Fruit fly (Drosophila melanogaster): ENCODE data around the gene gNacalpha.
A peak's percentile ranks its signal among the peaks of the same experiment; 100 is the strongest.

Gene gNacalpha

DNA sequence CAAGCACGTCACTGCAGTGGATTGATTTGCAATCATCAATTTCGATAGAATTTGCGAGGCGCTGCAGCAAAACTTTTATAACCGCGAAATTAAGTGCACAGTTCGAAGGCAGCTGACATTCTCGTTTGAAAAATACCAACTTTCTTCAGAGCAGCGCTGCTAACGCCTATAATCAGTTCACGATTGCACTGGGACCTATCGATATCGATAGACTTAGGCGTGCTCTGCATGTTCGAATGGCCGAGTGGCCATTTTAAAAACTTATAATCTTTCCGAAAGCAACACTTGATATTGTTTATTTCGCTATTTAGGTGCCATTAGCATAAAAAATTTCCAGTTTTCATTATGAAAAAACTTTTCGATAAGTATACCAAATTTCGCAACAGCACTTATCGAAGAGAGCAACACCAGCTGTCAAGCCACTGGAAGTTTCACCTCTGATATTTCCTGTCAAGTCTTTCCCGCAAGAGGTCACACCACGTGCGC lies at the start of gene gNacalpha:
Gene gNacalpha (plus strand): TSS at position 436 of the 486 bp plus-strand sequence.
- TF ChIP-seq CTCF (optimal IDR thresholded peaks at IDR 0.05) (no peak), CG8478 (optimal IDR thresholded peaks at IDR 0.05) (no peak)

- TF ChIP-seq CG8478 (optimal IDR thresholded peaks at IDR 0.05) = no peak
- TF ChIP-seq CTCF (optimal IDR thresholded peaks at IDR 0.05) = peak; percentile 88 to 94
These were observed 30.5 kb upstream of the gNacalpha start for dm6 chr2L:1006516-1006915.

dm6 chr2L:1007142-1007839 lies 29.8 kb upstream of the gNacalpha start:
- no peak for TF ChIP-seq CTCF (optimal IDR thresholded peaks at IDR 0.05)

DNA sequence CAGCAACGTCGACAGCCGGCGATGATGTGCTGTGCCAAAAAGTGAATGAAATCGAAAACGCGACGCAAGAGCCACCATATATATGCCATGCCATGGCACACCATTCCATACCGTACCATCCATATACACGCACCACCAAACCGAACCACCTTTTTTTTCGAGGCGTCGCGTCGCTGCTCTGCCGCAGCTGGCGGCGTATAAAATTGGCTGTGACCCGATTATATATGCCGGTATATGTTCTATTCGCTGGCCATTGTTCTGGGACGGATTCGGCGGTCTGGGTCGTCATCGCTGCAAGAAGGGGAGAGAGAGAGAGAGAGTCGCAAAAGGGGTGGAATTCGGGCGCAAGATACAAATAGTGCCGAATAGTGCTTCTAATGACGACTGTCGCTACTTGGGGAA lies 29.2 kb upstream of the gNacalpha start:
- TF ChIP-seq CG8478 (optimal IDR thresholded peaks at IDR 0.05) (no peak), CTCF (optimal IDR thresholded peaks at IDR 0.05) (no peak)

DNA sequence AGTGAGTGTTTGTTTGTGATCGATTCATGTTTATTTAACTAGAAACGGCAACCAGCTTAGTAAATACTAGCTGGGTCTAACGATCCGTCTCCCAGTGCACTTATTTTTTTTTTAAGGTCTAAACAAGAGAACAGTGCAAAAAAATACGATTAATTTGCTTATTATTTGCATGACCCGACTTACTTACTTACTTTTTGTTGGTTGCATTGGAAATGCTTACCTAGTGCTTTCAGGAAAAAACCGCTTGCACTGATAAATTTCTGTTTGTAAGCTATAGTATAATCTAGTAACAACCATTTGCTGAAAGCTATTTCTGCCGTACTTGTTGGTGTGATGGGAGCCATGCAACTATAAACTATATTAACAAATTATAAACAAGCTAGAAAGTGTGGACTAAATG lies 28.1 kb upstream of the gNacalpha start:
- TF ChIP-seq CG8478 (optimal IDR thresholded peaks at IDR 0.05) (no peak), CTCF (optimal IDR thresholded peaks at IDR 0.05) (no peak)

- no peak for TF ChIP-seq CTCF (optimal IDR thresholded peaks at IDR 0.05)
- TF ChIP-seq CG8478 (optimal IDR thresholded peaks at IDR 0.05) = no peak
These were observed 10.2 kb upstream of the gNacalpha start, which contains the start of gene CG4375 for dm6 chr2L:1026797-1027196. CG4375 (minus strand) TSS chr2L:1026897.

dm6 chr2L:1043195-1043990 lies 6.3 kb downstream of the gNacalpha start:
- TF ChIP-seq CG8478 (optimal IDR thresholded peaks at IDR 0.05) (no peak), CTCF (optimal IDR thresholded peaks at IDR 0.05) (no peak)

DNA sequence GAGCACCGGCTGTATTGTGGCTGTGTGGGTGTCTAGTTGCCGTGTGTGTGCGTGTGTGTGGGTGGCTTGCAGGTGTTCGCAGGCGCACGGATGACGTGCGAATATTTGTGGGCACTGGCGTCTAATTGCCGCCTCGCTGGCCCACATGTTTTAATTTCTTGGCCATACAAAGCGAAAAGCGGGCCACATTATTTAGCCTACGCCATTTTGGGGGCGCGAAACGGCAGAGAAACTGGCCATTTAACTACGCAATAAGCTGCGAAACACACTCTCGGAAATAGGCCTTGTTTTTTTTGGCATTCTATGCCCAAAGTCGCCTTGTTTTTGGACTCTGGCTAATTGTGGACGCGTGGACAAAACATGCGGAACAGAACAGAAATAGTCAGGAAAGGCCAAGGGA lies 10.2 kb downstream of the gNacalpha start:
- TF ChIP-seq CG8478 (optimal IDR thresholded peaks at IDR 0.05) (no peak), CTCF (optimal IDR thresholded peaks at IDR 0.05) (no peak)

DNA sequence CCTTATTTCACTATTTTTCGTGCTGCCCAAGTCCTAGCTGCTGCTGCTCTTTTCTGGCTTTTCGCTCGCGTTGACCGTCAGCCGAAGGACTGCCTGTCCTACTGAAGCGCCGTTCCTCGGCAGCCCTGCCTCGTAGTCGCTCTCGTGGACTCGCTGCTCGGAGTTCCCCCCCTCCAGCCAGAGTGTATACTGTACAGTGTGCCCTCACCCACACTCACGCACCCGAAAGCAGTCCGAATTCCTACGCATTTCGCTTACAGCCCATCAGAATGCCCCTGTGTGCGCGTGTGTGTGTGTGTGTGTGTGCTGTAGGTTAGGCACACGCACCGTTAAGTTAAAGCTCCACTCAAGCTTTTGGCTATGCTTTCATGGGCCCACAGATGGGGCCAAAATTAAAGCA lies 10.9 kb downstream of the gNacalpha start, which contains the start of gene IA-2:
Gene IA-2 (minus strand): TSS at position 89 of the 400 bp plus-strand sequence.
- no peak for TF ChIP-seq CG8478 (optimal IDR thresholded peaks at IDR 0.05)
- no peak for TF ChIP-seq CTCF (optimal IDR thresholded peaks at IDR 0.05)

- no peak for TF ChIP-seq CG8478 (optimal IDR thresholded peaks at IDR 0.05)
- TF ChIP-seq CTCF (optimal IDR thresholded peaks at IDR 0.05) = no peak
These were observed 11.4 kb downstream of the gNacalpha start for dm6 chr2L:1048427-1048826.

- TF ChIP-seq CG8478 (optimal IDR thresholded peaks at IDR 0.05) = no peak
- TF ChIP-seq CTCF (optimal IDR thresholded peaks at IDR 0.05) = no peak
These were observed 11.8 kb downstream of the gNacalpha start for dm6 chr2L:1048846-1049245.

DNA sequence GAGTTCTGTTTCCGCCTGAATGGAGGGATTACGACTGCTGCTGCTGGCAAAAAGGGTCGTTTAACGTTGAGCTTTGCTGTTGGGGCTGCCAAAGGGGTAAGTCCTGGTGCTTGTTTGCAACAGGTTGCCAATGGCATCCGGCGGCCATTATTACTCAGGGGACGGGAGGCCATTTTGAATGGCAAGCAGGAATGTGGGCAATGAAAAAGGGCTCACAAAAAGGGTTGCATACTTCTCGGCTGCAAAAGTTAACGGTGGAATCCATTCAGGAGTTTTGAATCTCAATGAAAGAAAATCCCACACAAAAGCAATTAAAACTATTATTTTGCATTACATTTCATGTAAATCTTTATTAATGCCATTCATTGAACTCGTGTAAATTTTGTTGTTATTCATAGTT lies 12.3 kb downstream of the gNacalpha start:
- TF ChIP-seq CG8478 (optimal IDR thresholded peaks at IDR 0.05) (no peak), CTCF (optimal IDR thresholded peaks at IDR 0.05) (no peak)

DNA sequence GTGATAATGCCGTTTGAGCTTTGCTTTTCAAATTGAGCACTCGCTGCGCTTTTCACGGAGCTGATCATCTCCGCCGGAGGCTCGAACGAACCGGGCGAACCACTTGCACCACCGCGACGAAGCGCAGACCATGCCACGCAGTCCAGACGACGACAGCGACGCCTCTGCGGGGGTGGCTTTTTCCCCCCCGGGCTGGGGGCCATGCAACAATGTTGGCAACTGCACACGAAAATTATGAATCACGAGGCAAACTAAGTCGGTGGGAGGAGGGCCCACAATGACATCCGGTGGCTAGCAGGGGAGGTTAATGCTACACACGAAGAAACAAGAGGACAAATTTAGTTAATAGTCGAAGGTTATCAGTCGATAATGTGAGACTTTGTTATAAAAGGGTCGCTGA lies 19.6 kb downstream of the gNacalpha start:
- TF ChIP-seq CTCF (optimal IDR thresholded peaks at IDR 0.05) = no peak
- no peak for TF ChIP-seq CG8478 (optimal IDR thresholded peaks at IDR 0.05)

DNA sequence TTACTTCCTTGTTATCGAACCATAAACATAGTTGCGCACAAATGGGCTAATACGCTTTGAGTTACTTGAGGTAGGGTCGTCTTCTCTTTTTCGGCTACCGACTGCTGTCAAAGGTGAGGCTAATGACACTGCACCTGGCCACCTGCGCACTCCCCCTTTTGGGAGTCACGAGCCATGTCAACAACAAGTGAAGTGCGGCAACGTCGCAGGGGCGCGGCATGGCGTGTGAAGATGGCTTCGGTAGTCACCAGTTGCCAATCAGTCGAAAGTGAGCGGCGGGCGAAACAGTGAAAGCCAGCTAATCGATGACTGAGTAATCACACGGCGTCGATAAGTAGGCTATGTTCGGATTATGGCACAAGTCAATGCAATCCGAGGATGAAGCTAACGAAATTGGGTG lies 20.5 kb downstream of the gNacalpha start:
- no peak for TF ChIP-seq CG8478 (optimal IDR thresholded peaks at IDR 0.05)

dm6 chr2L:1062473-1063363 lies 25.7 kb downstream of the gNacalpha start:
- TF ChIP-seq CG8478 (optimal IDR thresholded peaks at IDR 0.05) = no peak
- no peak for TF ChIP-seq CTCF (optimal IDR thresholded peaks at IDR 0.05)
